Fruit fly (Drosophila melanogaster): ENCODE measurements around the gene Cyp1.

The Cyp1 gene

DNA sequence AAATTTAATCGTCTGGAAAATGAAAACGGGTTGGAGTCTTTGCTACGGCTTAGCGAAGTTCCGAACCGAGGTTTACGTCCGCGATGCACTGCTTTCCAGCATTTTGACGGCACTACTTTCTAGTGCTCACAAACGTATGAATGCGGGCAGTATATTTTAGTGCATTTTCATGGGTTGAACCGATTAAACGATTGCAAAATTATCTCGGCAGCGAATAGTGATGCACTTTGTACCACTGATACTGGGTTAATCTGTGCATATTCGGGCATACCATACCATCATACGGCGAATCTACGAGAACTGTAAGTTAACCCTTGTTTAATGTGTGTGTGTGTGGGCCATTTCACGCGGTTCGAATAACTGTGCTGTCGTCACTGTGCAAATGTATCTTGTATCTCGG is 49.4 kb downstream of the Cyp1 start, which contains the start of gene Mfe2 (continued):
- no peak; the same call in 2 of the 3 replicates for TF ChIP-seq CG8119 (GFP tag; IDR thresholded peaks at IDR 0.05)
- TF ChIP-seq Met (GFP tag; optimal IDR thresholded peaks at IDR 0.05): peak; percentile 6
- no peak for TF ChIP-seq dac (GFP tag; optimal IDR thresholded peaks at IDR 0.05)
- TF ChIP-seq CG16779 (tag; optimal IDR thresholded peaks at IDR 0.05): no peak
- TF ChIP-seq eg (GFP tag; IDR thresholded peaks at IDR 0.05): peak; percentile 43; the same call in 1 of the 3 replicates
- peak; percentile 13 for TF ChIP-seq fd85E (GFP tag; optimal IDR thresholded peaks at IDR 0.05)
- TF ChIP-seq Hr39 (GFP tag; optimal IDR thresholded peaks at IDR 0.05): peak; percentile 45
- peak; percentile 8 for TF ChIP-seq Eip75B (GFP tag; optimal IDR thresholded peaks at IDR 0.05)
- no peak for TF ChIP-seq CG11902 (GFP tag; optimal IDR thresholded peaks at IDR 0.05)
- TF ChIP-seq CG31627 (GFP tag; optimal IDR thresholded peaks at IDR 0.05): peak; percentile 47
- TF ChIP-seq CG7368 (GFP tag; optimal IDR thresholded peaks at IDR 0.05): peak; percentile 40
- TF ChIP-seq fkh (GFP tag; optimal IDR thresholded peaks at IDR 0.05): no peak
- TF ChIP-seq acj6 (GFP tag; optimal IDR thresholded peaks at IDR 0.05): no peak
- peak; percentile 70 for TF ChIP-seq Eip78C (GFP tag)
- TF ChIP-seq OdsH (GFP tag; optimal IDR thresholded peaks at IDR 0.05): no peak
- TF ChIP-seq spab (GFP tag; optimal IDR thresholded peaks at IDR 0.05): peak; percentile 31
- peak; percentile 84 to 85 for TF ChIP-seq ss (GFP tag; optimal IDR thresholded peaks at IDR 0.05)
- TF ChIP-seq Ets96B (tag; optimal IDR thresholded peaks at IDR 0.05): peak; percentile 24
- no peak for TF ChIP-seq Lpt (GFP tag; optimal IDR thresholded peaks at IDR 0.05)
- TF ChIP-seq achi (GFP tag; optimal IDR thresholded peaks at IDR 0.05): no peak
- no peak for TF ChIP-seq pdm3 (GFP tag; optimal IDR thresholded peaks at IDR 0.05)
- peak; percentile 16 for TF ChIP-seq Ets21C (GFP tag; optimal IDR thresholded peaks at IDR 0.05)
- TF ChIP-seq CG8632 (GFP tag; optimal IDR thresholded peaks at IDR 0.05): no peak
- no peak for TF ChIP-seq CG6792 (GFP tag; optimal IDR thresholded peaks at IDR 0.05)
- peak; percentile 28 for TF ChIP-seq CG10631 (GFP tag; optimal IDR thresholded peaks at IDR 0.05)
- no peak for TF ChIP-seq Smox (GFP tag; optimal IDR thresholded peaks at IDR 0.05)
- TF ChIP-seq svp (GFP tag): peak; percentile 89
- TF ChIP-seq CG32006 (GFP tag; optimal IDR thresholded peaks at IDR 0.05): no peak
- TF ChIP-seq Gug (GFP tag; IDR thresholded peaks at IDR 0.05): no peak
